Worm (Caenorhabditis elegans) whole organism, L4/young adult: ENCODE measurements around the gene ZK177.3.

Source experiments
- W03F9.2 ChIP-seq: fragments of 150-350 bp; optimal IDR thresholded peaks from 2 replicates; lab custom pipeline; 2014; ENCODE audit warnings: missing biosample characterization, missing genetic modification characterization
- dao-5 ChIP-seq: sonication (generic microtip); optimal IDR thresholded peaks from 2 replicates; lab custom pipeline; 2016; ENCODE audit warnings: missing genotype, missing genetic modification characterization, moderate library complexity, missing compliant biosample characterization
- him-1 ChIP-seq: sonication (generic microtip); optimal IDR thresholded peaks from 2 replicates; lab custom pipeline; 2016; ENCODE audit warnings: missing genotype, missing genetic modification reagents, missing genetic modification characterization, missing compliant biosample characterization

DNA sequence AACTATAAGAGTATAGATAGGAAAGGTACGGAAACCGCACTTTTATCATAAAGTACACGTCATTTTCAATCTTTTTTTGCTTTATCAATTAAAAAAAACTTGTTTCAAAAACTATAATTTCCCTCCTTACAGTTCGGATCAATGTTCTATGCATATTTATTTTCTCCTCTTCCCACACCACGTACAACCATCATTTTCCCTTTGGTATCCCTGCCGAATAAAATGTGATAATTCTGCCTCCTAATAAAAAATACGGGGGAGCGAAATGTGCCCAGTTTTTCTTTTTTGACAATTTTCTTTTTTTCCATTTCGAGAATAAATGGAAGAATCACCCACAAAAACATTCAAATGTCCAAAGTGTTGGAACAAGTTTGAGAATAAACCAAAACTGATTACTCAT, at the start of gene ZK177.3:
- TF ChIP-seq dao-5 (tag; lab: Kevin White, UChicago) = no peak
- no peak for TF ChIP-seq him-1 (tag; lab: Kevin White, UChicago)
- TF ChIP-seq W03F9.2 (tag; lab: Kevin White, UChicago) = no peak
